Worm (Caenorhabditis elegans): Measurements from ENCODE around the gene C08F11.3.
"Not testable (repeated sequence)": the region's sequence is repeated elsewhere in the genome, so short reads cannot be mapped to it uniquely, and the experiment has no call there.

The C08F11.3 gene

ce11 chrIV:13597813-13598212 is 21.5 kb upstream of the C08F11.3 start, which contains the start of gene Y45F10B.9:
Gene Y45F10B.9 (minus strand): TSS chrIV:13597913.
- TF ChIP-seq dmd-4 (tag; optimal IDR thresholded peaks at IDR 0.05; ENCODE audit: borderline replicate concordance); ceh-31 (tag; optimal IDR thresholded peaks at IDR 0.05); T23F11.4 (GFP tag; optimal IDR thresholded peaks at IDR 0.05): not testable (repeated sequence)

- TF ChIP-seq mec-3 (tag; optimal IDR thresholded peaks at IDR 0.05; ENCODE audit: borderline replicate concordance) (no peak), ceh-45 (GFP tag; IDR thresholded peaks at IDR 0.05) (no peak), C08G9.2 (tag; optimal IDR thresholded peaks at IDR 0.05) (no peak), T23F11.4 (GFP tag; optimal IDR thresholded peaks at IDR 0.05) (no peak), dve-1 (tag; optimal IDR thresholded peaks at IDR 0.05) (no peak), ceh-24 (tag; optimal IDR thresholded peaks at IDR 0.05) (no peak), sox-4 (tag; optimal IDR thresholded peaks at IDR 0.05) (no peak)
Measured at ce11 chrIV:13600643-13601042, 18.7 kb upstream of the C08F11.3 start.

ce11 chrIV:13601428-13601827 is 17.9 kb upstream of the C08F11.3 start:
- TF ChIP-seq elt-2 (tag; optimal IDR thresholded peaks at IDR 0.05), result no peak
- no peak for TF ChIP-seq F13H6.1 (tag; optimal IDR thresholded peaks at IDR 0.05)
- TF ChIP-seq ceh-14 (tag; optimal IDR thresholded peaks at IDR 0.05), result no peak
- TF ChIP-seq unc-55 (GFP tag; optimal IDR thresholded peaks at IDR 0.05), result no peak
- no peak for TF ChIP-seq pqm-1 (tag; optimal IDR thresholded peaks at IDR 0.05)
- TF ChIP-seq eyg-1 (tag; optimal IDR thresholded peaks at IDR 0.05), result no peak
- TF ChIP-seq ceh-2 (tag; optimal IDR thresholded peaks at IDR 0.05), result no peak
- no peak for TF ChIP-seq ceh-31 (tag; optimal IDR thresholded peaks at IDR 0.05)
- TF ChIP-seq ceh-34 (tag; optimal IDR thresholded peaks at IDR 0.05), result no peak
- TF ChIP-seq hlh-6 (tag; optimal IDR thresholded peaks at IDR 0.05), result no peak
- TF ChIP-seq pag-3 (tag; optimal IDR thresholded peaks at IDR 0.05; ENCODE audit: borderline replicate concordance), result no peak
- TF ChIP-seq elt-4 (tag; optimal IDR thresholded peaks at IDR 0.05), result no peak
- TF ChIP-seq ceh-22 (tag; optimal IDR thresholded peaks at IDR 0.05), result no peak
- no peak for TF ChIP-seq pha-4 (tag; optimal IDR thresholded peaks at IDR 0.05)
- no peak for TF ChIP-seq ztf-16 (tag; optimal IDR thresholded peaks at IDR 0.05)
- TF ChIP-seq ceh-18 (tag; optimal IDR thresholded peaks at IDR 0.05), result no peak
- TF ChIP-seq nhr-11 (tag; optimal IDR thresholded peaks at IDR 0.05), result no peak

ce11 chrIV:13601973-13602669 is 17.2 kb upstream of the C08F11.3 start, which contains the start of gene Y45F10B.59:
Gene Y45F10B.59 (plus strand): TSS chrIV:13602619.
- no peak for TF ChIP-seq fkh-10 (GFP tag; optimal IDR thresholded peaks at IDR 0.05)
- no peak for TF ChIP-seq ets-4 (tag; optimal IDR thresholded peaks at IDR 0.05)
- TF ChIP-seq ceh-14 (tag; optimal IDR thresholded peaks at IDR 0.05), result no peak
- no peak for TF ChIP-seq ceh-31 (tag; optimal IDR thresholded peaks at IDR 0.05)

ce11 chrIV:13609755-13610154 is 9.5 kb upstream of the C08F11.3 start, which contains the start of gene C08F11.13:
Gene C08F11.13 (minus strand): TSS chrIV:13609892.
- no peak for TF ChIP-seq fax-1 (tag; optimal IDR thresholded peaks at IDR 0.05)
- no peak for TF ChIP-seq elt-2 (tag; optimal IDR thresholded peaks at IDR 0.05)
- TF ChIP-seq pax-1 (tag; optimal IDR thresholded peaks at IDR 0.05), result no peak
- TF ChIP-seq pros-1 (tag; optimal IDR thresholded peaks at IDR 0.05), result no peak
- TF ChIP-seq nfya-1 (tag; optimal IDR thresholded peaks at IDR 0.05), result no peak
- TF ChIP-seq pat-9 (tag; optimal IDR thresholded peaks at IDR 0.05), result no peak
- TF ChIP-seq ceh-31 (tag; optimal IDR thresholded peaks at IDR 0.05), result no peak
- no peak for TF ChIP-seq ceh-30 (tag; optimal IDR thresholded peaks at IDR 0.05)
- no peak for TF ChIP-seq pqm-1 (tag; optimal IDR thresholded peaks at IDR 0.05)
- TF ChIP-seq che-1 (tag; optimal IDR thresholded peaks at IDR 0.05), result no peak
- TF ChIP-seq ceh-18 (tag; optimal IDR thresholded peaks at IDR 0.05), result no peak
- no peak for TF ChIP-seq lim-6 (tag; optimal IDR thresholded peaks at IDR 0.05)
- TF ChIP-seq ceh-2 (tag; optimal IDR thresholded peaks at IDR 0.05), result no peak

Measured in whole organism, late embryonic.